Worm (Caenorhabditis elegans) whole organism, L4 larva: ENCODE measurements around the gene gba-1.

Experiments
- aha-1 ChIP-seq: fragments of 150-350 bp; peaks from one replicate; lab custom pipeline; 2014; ENCODE audit warnings: missing biosample characterization, missing genetic modification characterization
- ceh-28 ChIP-seq: fragments of 150-350 bp; optimal IDR thresholded peaks from 2 replicates; lab custom pipeline; 2014; ENCODE audit warnings: missing biosample characterization, missing genetic modification reagents, missing genetic modification characterization
- fos-1 ChIP-seq: fragments of 150-350 bp; optimal IDR thresholded peaks from 2 replicates; lab custom pipeline; 2014; ENCODE audit warnings: missing biosample characterization, missing genetic modification characterization
- mxl-3 ChIP-seq: fragments of 200-800 bp; sonication (Bioruptor generic); optimal IDR thresholded peaks from 2 replicates; lab custom pipeline; 2018; ENCODE audit warnings: mild to moderate bottlenecking, missing genetic modification characterization, missing compliant biosample characterization
- nhr-28 ChIP-seq: fragments of 150-350 bp; optimal IDR thresholded peaks from 2 replicates; lab custom pipeline; 2014; ENCODE audit warnings: missing biosample characterization, missing genetic modification characterization
- nhr-77 ChIP-seq: fragments of 150-350 bp; optimal IDR thresholded peaks from 2 replicates; lab custom pipeline; 2014; ENCODE audit warnings: missing biosample characterization, missing genetic modification characterization
- snpc-1.2 ChIP-seq: fragments of 200-800 bp; sonication (Bioruptor generic); IDR thresholded peaks from 2 replicates; pipeline ENCODE4 v1.3.6; 2022; ENCODE audit warnings: missing genetic modification reagents, missing genetic modification characterization, missing compliant biosample characterization
- ztf-11 ChIP-seq: fragments of 150-350 bp; optimal IDR thresholded peaks from 2 replicates; lab custom pipeline; 2014; ENCODE audit warnings: missing biosample characterization, missing genetic modification characterization

- no peak for TF ChIP-seq fos-1 (tag; lab: Kevin White, UChicago)
- TF ChIP-seq aha-1 = no peak
- TF ChIP-seq mxl-3 (GFP tag; lab: Kevin White, UChicago) = no peak
- no peak for TF ChIP-seq ztf-11 (tag; lab: Kevin White, UChicago)
- no peak for TF ChIP-seq nhr-77 (tag; lab: Kevin White, UChicago)
- no peak for TF ChIP-seq snpc-1.2 (GFP tag; lab: Robert Waterston, UW)
- TF ChIP-seq nhr-28 (tag; lab: Kevin White, UChicago) = no peak
- TF ChIP-seq ceh-28 (tag; lab: Kevin White, UChicago) = no peak
Measured at ce11 chrII:2175367-2175766, 1.2 kb upstream of the gba-1 start, which contains the start of gene C33C12.7.
